Worm (Caenorhabditis elegans): ENCODE results near the gene cyp-32A1.

The cyp-32A1 gene

DNA sequence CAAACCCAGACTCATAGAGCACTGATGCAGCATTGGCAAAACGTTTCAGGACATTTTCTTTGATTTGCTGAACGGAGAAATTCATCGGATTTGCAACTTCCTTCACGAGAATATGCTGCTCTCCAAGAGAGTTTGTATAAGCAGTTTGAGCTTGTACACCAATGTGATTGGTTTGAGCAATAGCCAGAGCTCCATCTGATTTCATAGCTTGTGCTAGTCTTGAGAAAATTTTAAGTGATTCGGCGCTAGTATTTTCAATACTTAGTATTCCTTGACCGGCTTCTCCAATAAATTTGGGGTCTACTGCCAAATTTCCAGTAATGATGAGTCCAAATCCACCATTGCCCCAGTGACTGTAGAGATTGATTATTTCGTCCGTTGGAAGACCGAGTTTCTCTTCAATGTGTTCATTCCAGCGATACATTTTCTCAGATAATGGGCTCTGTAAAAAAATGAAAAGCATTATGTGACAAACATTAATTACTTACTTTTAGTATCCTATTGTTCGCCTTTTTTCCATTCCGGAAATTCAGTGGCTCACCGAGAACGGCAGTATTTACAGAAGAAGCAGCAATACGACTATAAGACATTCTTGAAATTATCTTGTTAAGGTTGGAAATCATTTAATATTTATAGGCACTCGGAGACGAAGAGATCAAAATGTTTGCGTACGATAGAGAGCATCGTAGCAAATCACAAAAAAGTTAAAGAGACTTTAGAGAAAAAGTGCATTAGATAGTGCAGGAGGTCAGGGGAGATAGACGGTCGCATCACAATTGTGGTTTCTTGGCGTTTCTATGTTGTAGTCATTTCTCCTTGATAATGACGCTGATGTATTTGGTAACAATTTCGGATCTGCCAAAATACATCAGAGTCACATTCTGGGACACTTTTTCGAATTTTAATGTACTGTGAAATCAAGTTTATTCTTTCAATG, 28.0 kb downstream of the cyp-32A1 start, which contains the start of gene ZK742.3:
Gene ZK742.3 (minus strand): TSS at position 593 of the 937 bp plus-strand sequence.
- TF ChIP-seq pqm-1 (tag; optimal IDR thresholded peaks at IDR 0.05) (peak; percentile 57), tbx-2 (tag; optimal IDR thresholded peaks at IDR 0.05) (no peak), ceh-28 (tag; optimal IDR thresholded peaks at IDR 0.05) (no peak), ztf-11 (tag; optimal IDR thresholded peaks at IDR 0.05) (no peak), unc-62 (GFP tag; optimal IDR thresholded peaks at IDR 0.05) (no peak), nhr-12 (tag; optimal IDR thresholded peaks at IDR 0.05) (no peak), unc-39 (tag; optimal IDR thresholded peaks at IDR 0.05) (no peak), fos-1 (tag; optimal IDR thresholded peaks at IDR 0.05) (no peak), pha-4 (tag; optimal IDR thresholded peaks at IDR 0.05) (peak; percentile 31), elt-2 (tag; optimal IDR thresholded peaks at IDR 0.05) (peak; percentile 59)

- TF ChIP-seq pqm-1 (tag; optimal IDR thresholded peaks at IDR 0.05), result no peak
- no peak for TF ChIP-seq ZK546.5 (tag; optimal IDR thresholded peaks at IDR 0.05)
- TF ChIP-seq ztf-11 (tag; optimal IDR thresholded peaks at IDR 0.05), result no peak
- TF ChIP-seq pha-4 (tag; optimal IDR thresholded peaks at IDR 0.05), result no peak
- TF ChIP-seq zag-1 (tag; optimal IDR thresholded peaks at IDR 0.05), result no peak
- TF ChIP-seq fkh-10 (GFP tag; optimal IDR thresholded peaks at IDR 0.05), result no peak
- no peak for TF ChIP-seq unc-39 (tag; optimal IDR thresholded peaks at IDR 0.05)
- TF ChIP-seq nhr-77 (tag; optimal IDR thresholded peaks at IDR 0.05), result no peak
- TF ChIP-seq ceh-9 (tag; optimal IDR thresholded peaks at IDR 0.05), result no peak
These were observed 29.0 kb downstream of the cyp-32A1 start for ce11 chrV:7810591-7810990.

- TF ChIP-seq daf-12 (tag; optimal IDR thresholded peaks at IDR 0.05) (no peak), R02D3.7 (tag; optimal IDR thresholded peaks at IDR 0.05) (no peak), aly-2 (tag; optimal IDR thresholded peaks at IDR 0.05) (no peak), pha-4 (tag; optimal IDR thresholded peaks at IDR 0.05) (peak; percentile 55), nhr-77 (tag; optimal IDR thresholded peaks at IDR 0.05) (no peak)
These were observed 30.1 kb downstream of the cyp-32A1 start, which contains the start of gene ZK742.4 for ce11 chrV:7811758-7812157. Gene ZK742.4 (minus strand): TSS chrV:7811792.

- TF ChIP-seq aly-2 (tag; optimal IDR thresholded peaks at IDR 0.05) (peak; percentile 73), pha-4 (tag; optimal IDR thresholded peaks at IDR 0.05) (no peak)
These were observed 33.0 kb downstream of the cyp-32A1 start, which contains the start of gene ZK742.6 for ce11 chrV:7814601-7815000. Gene ZK742.6 (minus strand): TSS chrV:7814942.

ce11 chrV:7816486-7816885, 34.9 kb downstream of the cyp-32A1 start:
- no peak for TF ChIP-seq nhr-43 (tag; optimal IDR thresholded peaks at IDR 0.05; ENCODE audit: poor library complexity, severe bottlenecking)
- TF ChIP-seq elt-1 (tag; optimal IDR thresholded peaks at IDR 0.05), result peak; percentile 11
- TF ChIP-seq nhr-77 (tag; optimal IDR thresholded peaks at IDR 0.05), result no peak
- peak; percentile 24 for TF ChIP-seq fkh-10 (GFP tag; optimal IDR thresholded peaks at IDR 0.05)

DNA sequence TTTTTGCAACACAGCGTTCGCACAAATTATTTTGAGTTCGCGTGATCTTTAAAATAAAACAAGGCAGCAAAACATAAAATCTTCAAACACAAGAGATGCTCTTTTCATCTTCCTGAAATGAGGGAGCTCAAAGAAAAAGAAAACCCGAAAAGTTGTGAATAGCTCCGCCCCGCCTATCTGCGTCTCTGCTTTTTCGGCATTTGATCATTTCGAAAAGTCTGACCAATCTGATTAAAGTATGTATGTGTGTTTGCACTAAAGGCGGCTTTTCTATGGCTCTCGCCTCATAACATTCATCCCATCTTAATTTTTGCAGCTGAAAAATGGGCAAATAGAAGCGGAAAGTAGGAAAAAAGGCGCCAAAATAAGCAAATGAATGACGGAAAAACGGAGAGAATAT, 38.0 kb downstream of the cyp-32A1 start:
- TF ChIP-seq nhr-23 (tag; optimal IDR thresholded peaks at IDR 0.05), result no peak
- TF ChIP-seq nfya-1 (tag; optimal IDR thresholded peaks at IDR 0.05; ENCODE audit: insufficient read depth), result peak; percentile 21
- peak; percentile 14 for TF ChIP-seq fkh-10 (GFP tag; optimal IDR thresholded peaks at IDR 0.05)

- TF ChIP-seq ceh-9 (tag; optimal IDR thresholded peaks at IDR 0.05), result no peak
- no peak for TF ChIP-seq elt-1 (tag; optimal IDR thresholded peaks at IDR 0.05)
- TF ChIP-seq ztf-4 (tag; optimal IDR thresholded peaks at IDR 0.05), result no peak
- no peak for TF ChIP-seq nhr-237 (tag; optimal IDR thresholded peaks at IDR 0.05)
- TF ChIP-seq nhr-67 (tag; optimal IDR thresholded peaks at IDR 0.05), result no peak
- TF ChIP-seq lsy-12 (tag; optimal IDR thresholded peaks at IDR 0.05), result no peak
- no peak for TF ChIP-seq nhr-25 (tag; optimal IDR thresholded peaks at IDR 0.05)
- TF ChIP-seq ceh-82 (tag; optimal IDR thresholded peaks at IDR 0.05), result no peak
- no peak for TF ChIP-seq nhr-28 (tag; optimal IDR thresholded peaks at IDR 0.05)
- no peak for TF ChIP-seq nhr-43 (tag; optimal IDR thresholded peaks at IDR 0.05; ENCODE audit: poor library complexity, severe bottlenecking)
- no peak for TF ChIP-seq skn-1 (tag; optimal IDR thresholded peaks at IDR 0.05)
- no peak for TF ChIP-seq egl-5 (tag; optimal IDR thresholded peaks at IDR 0.05)
- no peak for TF ChIP-seq fos-1 (tag; optimal IDR thresholded peaks at IDR 0.05)
- TF ChIP-seq mml-1 (tag; optimal IDR thresholded peaks at IDR 0.05), result no peak
- no peak for TF ChIP-seq ceh-16 (tag; optimal IDR thresholded peaks at IDR 0.05)
- TF ChIP-seq jun-1 (tag; optimal IDR thresholded peaks at IDR 0.05), result no peak
- TF ChIP-seq sea-2 (GFP tag; optimal IDR thresholded peaks at IDR 0.05), result no peak
- TF ChIP-seq ama-1 (optimal IDR thresholded peaks at IDR 0.05), result no peak
- no peak for TF ChIP-seq zag-1 (tag; optimal IDR thresholded peaks at IDR 0.05)
- TF ChIP-seq unc-62 (GFP tag; optimal IDR thresholded peaks at IDR 0.05), result no peak
- TF ChIP-seq nfya-1 (tag; optimal IDR thresholded peaks at IDR 0.05; ENCODE audit: insufficient read depth), result peak; percentile 50
- no peak for TF ChIP-seq hmg-11 (tag; optimal IDR thresholded peaks at IDR 0.05)
- no peak for TF ChIP-seq ceh-28 (tag; optimal IDR thresholded peaks at IDR 0.05)
- peak; percentile 19 for TF ChIP-seq snpc-4 (tag; optimal IDR thresholded peaks at IDR 0.05)
- TF ChIP-seq nhr-23 (tag; optimal IDR thresholded peaks at IDR 0.05), result peak; percentile 54
- TF ChIP-seq ZK546.5 (tag; optimal IDR thresholded peaks at IDR 0.05), result no peak
These were observed 38.7 kb downstream of the cyp-32A1 start, which contains the start of gene lbp-4 for ce11 chrV:7820270-7820669. Gene lbp-4 (plus strand): TSS chrV:7820578.
